Fruit fly (Drosophila melanogaster): Measurements from ENCODE around the gene CG12885.

DNA sequence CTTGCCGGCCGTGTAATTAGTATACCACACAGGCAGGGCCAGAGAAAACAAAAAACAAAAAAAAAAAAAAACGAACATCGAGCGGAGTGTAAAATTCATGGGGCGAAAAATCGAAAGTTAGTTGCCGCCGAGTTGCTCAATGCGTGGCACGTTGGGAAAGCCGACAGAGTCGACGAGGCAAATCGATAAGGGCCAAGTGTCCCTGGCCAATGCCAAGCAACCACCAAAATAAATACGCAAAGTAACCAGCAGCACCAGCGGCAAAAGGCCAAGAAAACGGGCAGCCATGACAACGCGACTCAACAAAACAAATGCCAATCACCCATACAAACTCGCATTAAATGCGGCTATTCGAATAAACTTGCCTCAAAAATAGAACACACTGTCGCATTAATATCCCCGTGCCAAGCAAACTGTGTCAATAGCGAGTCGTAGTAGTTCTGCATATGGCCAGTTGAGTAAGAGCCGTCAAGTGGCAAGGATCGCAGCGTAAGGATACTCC, at the start of gene CG12885:
- TF ChIP-seq h (optimal IDR thresholded peaks at IDR 0.05) (no peak), psq (optimal IDR thresholded peaks at IDR 0.05) (no peak), Sin3A (optimal IDR thresholded peaks at IDR 0.05) (no peak)

All from Kc167 (cell line).